Fruit fly (Drosophila melanogaster) whole organism, embryonic: ENCODE data around the gene CG8960.

ENCODE experiments used
- CG10366 ChIP-seq: fragments of 200-800 bp; sonication (Bioruptor generic); IDR thresholded peaks from 2 replicates; pipeline ENCODE4 v1.3.6; 2022; ENCODE audit warnings: missing biosample characterization, missing genetic modification characterization
- CG10654 ChIP-seq: fragments of 200-800 bp; sonication (Bioruptor generic); optimal IDR thresholded peaks from 2 replicates; lab custom pipeline; 2016; ENCODE audit warnings: missing biosample characterization, missing genetic modification characterization
- CG10959 ChIP-seq: fragments of 200-800 bp; sonication (Bioruptor generic); IDR thresholded peaks from 2 replicates; pipeline ENCODE4 v1.3.6; 2022; ENCODE audit warnings: missing biosample characterization, missing genetic modification characterization
- CG12155 ChIP-seq: fragments of 200-800 bp; sonication (Bioruptor generic); optimal IDR thresholded peaks from 3 replicates; lab custom pipeline; 2016; ENCODE audit warnings: missing biosample characterization, missing genetic modification characterization
- CG12219 ChIP-seq: fragments of 200-800 bp; sonication (Bioruptor generic); optimal IDR thresholded peaks from 3 replicates; lab custom pipeline; 2018; ENCODE audit warnings: missing biosample characterization, mild to moderate bottlenecking, missing genetic modification characterization
- CG14014 ChIP-seq: fragments of 200-800 bp; sonication (Bioruptor generic); IDR thresholded peaks from 2 replicates; pipeline ENCODE4 v1.3.6; 2022; ENCODE audit warnings: missing biosample characterization, missing genetic modification characterization
- CG15073 ChIP-seq: fragments of 200-800 bp; sonication (Bioruptor generic); optimal IDR thresholded peaks from 2 replicates; lab custom pipeline; 2016; ENCODE audit warnings: missing biosample characterization, missing genetic modification characterization
- CG1647 ChIP-seq: fragments of 200-800 bp; sonication (Bioruptor generic); optimal IDR thresholded peaks from 3 replicates; lab custom pipeline; 2016; ENCODE audit warnings: missing biosample characterization, missing genetic modification characterization
- CG17186 ChIP-seq: fragments of 200-800 bp; sonication (Bioruptor generic); optimal IDR thresholded peaks from 3 replicates; lab custom pipeline; 2017; ENCODE audit warnings: missing biosample characterization, missing genetic modification reagents, missing genetic modification characterization
- CG17328 ChIP-seq: fragments of 200-800 bp; sonication (Bioruptor generic); IDR thresholded peaks from 2 replicates; pipeline ENCODE4 v1.3.6; 2022; ENCODE audit warnings: missing biosample characterization, missing genetic modification characterization
- CG17361 ChIP-seq: fragments of 200-800 bp; sonication (Bioruptor generic); IDR thresholded peaks from 3 replicates; pipeline ENCODE4 v1.3.6; 2022; ENCODE audit warnings: missing biosample characterization, missing genetic modification characterization
- CG17829 ChIP-seq: fragments of 200-800 bp; optimal IDR thresholded peaks from 2 replicates; lab custom pipeline; 2019; ENCODE audit warnings: missing biosample characterization, mild to moderate bottlenecking, missing genetic modification characterization, moderate library complexity
- CG31388 ChIP-seq: fragments of 200-800 bp; sonication (Bioruptor generic); optimal IDR thresholded peaks from 2 replicates; lab custom pipeline; 2016; ENCODE audit warnings: missing biosample characterization, missing genetic modification characterization
- CG32772 ChIP-seq: fragments of 200-800 bp; sonication (Bioruptor generic); IDR thresholded peaks from 2 replicates; pipeline ENCODE4 v1.3.6; 2022; ENCODE audit warnings: missing biosample characterization, missing genetic modification characterization
- CG3407 ChIP-seq: fragments of 200-800 bp; sonication (Bioruptor generic); optimal IDR thresholded peaks from 2 replicates; lab custom pipeline; 2018; ENCODE audit warnings: missing biosample characterization, mild to moderate bottlenecking, missing genetic modification characterization
- CG4328 ChIP-seq: fragments of 200-800 bp; sonication (Bioruptor generic); optimal IDR thresholded peaks from 3 replicates; lab custom pipeline; 2017; ENCODE audit warnings: missing biosample characterization, missing genetic modification reagents, missing genetic modification characterization
- CG4404 ChIP-seq: fragments of 200-800 bp; sonication (Bioruptor generic); IDR thresholded peaks from 2 replicates; pipeline ENCODE4 v1.3.6; 2022; ENCODE audit warnings: missing biosample characterization, missing genetic modification characterization
- CG4617 ChIP-seq: fragments of 200-800 bp; sonication (Bioruptor generic); optimal IDR thresholded peaks from 3 replicates; lab custom pipeline; 2016; ENCODE audit warnings: missing biosample characterization, missing genetic modification characterization, borderline replicate concordance
- CG7357 ChIP-seq: fragments of 200-800 bp; sonication (Bioruptor generic); IDR thresholded peaks from 3 replicates; pipeline ENCODE4 v1.3.6; 2022; ENCODE audit warnings: missing biosample characterization, missing genetic modification characterization
- CG7963 ChIP-seq: fragments of 200-800 bp; sonication (Bioruptor generic); IDR thresholded peaks from 3 replicates; pipeline ENCODE4 v1.3.6; 2022; ENCODE audit warnings: missing biosample characterization, missing genetic modification characterization; ENCODE audit not compliant: partially characterized antibody
- CG7987 ChIP-seq: fragments of 200-800 bp; sonication (Bioruptor generic); optimal IDR thresholded peaks from 2 replicates; lab custom pipeline; 2018; ENCODE audit warnings: missing biosample characterization, mild to moderate bottlenecking, missing genetic modification characterization, moderate library complexity
- CG8944 ChIP-seq: fragments of 200-800 bp; sonication (Bioruptor generic); optimal IDR thresholded peaks from 3 replicates; lab custom pipeline; 2016; ENCODE audit warnings: missing biosample characterization, missing genetic modification characterization
- CG9876 ChIP-seq: fragments of 200-800 bp; sonication (Bioruptor generic); optimal IDR thresholded peaks from 2 replicates; lab custom pipeline; 2016; ENCODE audit warnings: missing biosample characterization, missing genetic modification characterization
- CHES-1-like ChIP-seq: fragments of 200-800 bp; sonication (Bioruptor generic); optimal IDR thresholded peaks from 2 replicates; lab custom pipeline; 2016; ENCODE audit warnings: missing biosample characterization, missing genetic modification characterization
- CoRest ChIP-seq: fragments of 200-800 bp; sonication (Bioruptor generic); optimal IDR thresholded peaks from 3 replicates; lab custom pipeline; 2018; ENCODE audit warnings: missing biosample characterization, mild to moderate bottlenecking, missing genetic modification characterization, moderate library complexity
- Ets65A ChIP-seq: fragments of 200-800 bp; sonication (Bioruptor generic); peaks from one replicate; lab custom pipeline; 2016; ENCODE audit warnings: missing biosample characterization, missing genetic modification characterization
- Ets97D ChIP-seq: fragments of 200-800 bp; sonication (Bioruptor generic); optimal IDR thresholded peaks from 3 replicates; lab custom pipeline; 2016; ENCODE audit warnings: missing biosample characterization, missing genetic modification characterization
- Gsc ChIP-seq: fragments of 200-800 bp; sonication (Bioruptor generic); IDR thresholded peaks from 2 replicates; pipeline ENCODE4 v1.3.6; 2022; ENCODE audit warnings: missing biosample characterization, missing genetic modification characterization
- HLH3B ChIP-seq: fragments of 200-800 bp; sonication (Bioruptor generic); IDR thresholded peaks from 2 replicates; pipeline ENCODE4 v1.3.6; 2022; ENCODE audit warnings: missing biosample characterization, missing genetic modification characterization
- Hr39 ChIP-seq: fragments of >200 bp; optimal IDR thresholded peaks from 2 replicates; lab custom pipeline; 2017
- NK7.1 ChIP-seq: fragments of 200-800 bp; sonication (Bioruptor generic); optimal IDR thresholded peaks from 3 replicates; lab custom pipeline; 2016; ENCODE audit warnings: missing biosample characterization, missing genetic modification characterization
- Oaz ChIP-seq: fragments of 200-800 bp; sonication (Bioruptor generic); IDR thresholded peaks from 2 replicates; pipeline ENCODE4 v1.3.6; 2022; ENCODE audit warnings: missing biosample characterization, missing genetic modification characterization
- Taf1 ChIP-seq: fragments of 200-800 bp; sonication (Bioruptor generic); IDR thresholded peaks from 2 replicates; pipeline ENCODE4 v1.3.6; 2022; ENCODE audit warnings: missing biosample characterization, missing genetic modification characterization
- Trl ChIP-seq, 3 experiments: fragments of >200 bp in 2 of 3; fragments of 200-800 bp in 1 of 3; sonication (Bioruptor generic) in 1 of 3; optimal IDR thresholded peaks; 2 replicates in 1 of 3; 3 replicates in 2 of 3; lab custom pipeline; 2016 to 2017; ENCODE audit warnings: missing biosample characterization in 1 of 3, missing genetic modification characterization in 1 of 3
- ab ChIP-seq: fragments of 200-800 bp; sonication (Bioruptor generic); optimal IDR thresholded peaks from 2 replicates; lab custom pipeline; 2016; ENCODE audit warnings: missing biosample characterization, missing genetic modification characterization
- aop ChIP-seq: fragments of 200-800 bp; sonication (Bioruptor generic); IDR thresholded peaks from 2 replicates; pipeline ENCODE4 v1.3.6; 2022; ENCODE audit warnings: missing biosample characterization, missing genetic modification characterization
- cas ChIP-seq: fragments of 200-800 bp; sonication (Bioruptor generic); IDR thresholded peaks from 2 replicates; pipeline ENCODE4 v1.3.6; 2022; ENCODE audit warnings: missing biosample characterization, missing genetic modification characterization
- caup ChIP-seq: fragments of 200-800 bp; sonication (Bioruptor generic); optimal IDR thresholded peaks from 3 replicates; lab custom pipeline; 2017; ENCODE audit warnings: missing biosample characterization, mild to moderate bottlenecking, missing genetic modification characterization, moderate library complexity; ENCODE audit not compliant: severe bottlenecking
- chif ChIP-seq, 2 experiments: fragments of 200-800 bp; sonication (Bioruptor generic); optimal IDR thresholded peaks; 3 replicates each; lab custom pipeline; 2016; ENCODE audit warnings: missing biosample characterization in 2 of 2, missing genetic modification characterization in 2 of 2
- dmrt11E ChIP-seq: fragments of 200-800 bp; sonication (Bioruptor generic); optimal IDR thresholded peaks from 3 replicates; lab custom pipeline; 2018; ENCODE audit warnings: missing biosample characterization, mild to moderate bottlenecking, missing genetic modification characterization, moderate library complexity
- dpn ChIP-seq, 2 experiments: fragments of 200-800 bp; sonication (Bioruptor generic); optimal IDR thresholded peaks; 3 replicates each; lab custom pipeline; 2016; ENCODE audit warnings: missing biosample characterization in 2 of 2, missing genetic modification characterization in 2 of 2
- ftz-f1 ChIP-seq: fragments of 200-800 bp; sonication (Bioruptor generic); optimal IDR thresholded peaks from 2 replicates; lab custom pipeline; 2016; ENCODE audit warnings: missing biosample characterization, missing genetic modification characterization
- fu2 ChIP-seq: fragments of 200-800 bp; sonication (Bioruptor generic); optimal IDR thresholded peaks from 2 replicates; lab custom pipeline; 2016; ENCODE audit warnings: missing biosample characterization, missing genetic modification characterization
- gcm ChIP-seq: fragments of 200-800 bp; sonication (Bioruptor generic); optimal IDR thresholded peaks from 2 replicates; lab custom pipeline; 2019; ENCODE audit warnings: missing biosample characterization, mild to moderate bottlenecking, missing genetic modification characterization, moderate library complexity
- h ChIP-seq: fragments of >200 bp; optimal IDR thresholded peaks from 2 replicates; lab custom pipeline; 2017
- nmo ChIP-seq: fragments of 200-800 bp; sonication (Bioruptor generic); optimal IDR thresholded peaks from 2 replicates; lab custom pipeline; 2018; ENCODE audit warnings: missing biosample characterization, mild to moderate bottlenecking, missing genetic modification characterization, moderate library complexity
- pnt ChIP-seq: fragments of 200-800 bp; sonication (Bioruptor generic); optimal IDR thresholded peaks from 3 replicates; lab custom pipeline; 2016; ENCODE audit warnings: missing biosample characterization, missing genetic modification characterization
- pzg ChIP-seq: fragments of 200-800 bp; sonication (Bioruptor generic); optimal IDR thresholded peaks from 3 replicates; lab custom pipeline; 2018; ENCODE audit warnings: missing biosample characterization, mild to moderate bottlenecking, missing genetic modification characterization, moderate library complexity
- sc ChIP-seq, 3 experiments: fragments of >200 bp in 2 of 3; fragments of 200-800 bp in 1 of 3; sonication (Bioruptor generic) in 1 of 3; optimal IDR thresholded peaks; 2 replicates in 2 of 3; 3 replicates in 1 of 3; lab custom pipeline; 2017; ENCODE audit warnings: mild to moderate bottlenecking in 1 of 3, missing biosample characterization in 1 of 3, missing genetic modification characterization in 1 of 3, missing genetic modification reagents in 1 of 3
- sens ChIP-seq: fragments of 200-800 bp; sonication (Bioruptor generic); peaks from one replicate; lab custom pipeline; 2016; ENCODE audit warnings: missing biosample characterization, missing genetic modification characterization
- slbo ChIP-seq: fragments of 200-800 bp; sonication (Bioruptor generic); IDR thresholded peaks from 2 replicates; pipeline ENCODE4 v1.3.6; 2022; ENCODE audit warnings: missing biosample characterization, missing genetic modification characterization
- tap ChIP-seq: fragments of 200-800 bp; optimal IDR thresholded peaks from 3 replicates; lab custom pipeline; 2019; ENCODE audit warnings: missing biosample characterization, mild to moderate bottlenecking, missing genetic modification characterization, moderate library complexity
- yki ChIP-seq: fragments of >200 bp; optimal IDR thresholded peaks from 3 replicates; lab custom pipeline; 2018

The CG8960 gene

dm6 chr3L:2164805-2165204, 32.0 kb upstream of the CG8960 start (continued):
- TF ChIP-seq nmo (peak; percentile 15), CG17829 (no peak), CG7963 (GFP tag; lab: Robert Waterston, UW) (no peak), Taf1 (GFP tag; lab: Robert Waterston, UW) (0 out of 2 replicates have a peak, but pooled peaks have one; percentile 12), CG4328 (GFP tag; lab: Kevin White, UChicago) (no peak), CG32772 (GFP tag; lab: Robert Waterston, UW) (peak; percentile 58), CG14014 (GFP tag; lab: Robert Waterston, UW) (peak; percentile 51; the same call in 1 of the 2 replicates), CG4617 (GFP tag; lab: Kevin White, UChicago) (no peak), Oaz (no peak), caup (GFP tag; lab: Kevin White, UChicago) (no peak), CG17186 (GFP tag; lab: Kevin White, UChicago) (no peak), CG12155 (GFP tag; lab: Kevin White, UChicago) (no peak), CG8944 (GFP tag; lab: Kevin White, UChicago) (no peak), h (no peak), CG7987 (no peak), Trl (optimal IDR thresholded peaks at IDR 0.05; lab: Kevin White, UChicago) (no peak), Trl (GFP tag; optimal IDR thresholded peaks at IDR 0.05; lab: Kevin White, UChicago) (no peak), CG31388 (GFP tag; lab: Kevin White, UChicago) (no peak), Hr39 (lab: Kevin White, UChicago) (no peak), CG17361 (GFP tag; lab: Robert Waterston, UW) (no peak), Ets65A (GFP tag; lab: Kevin White, UChicago) (no peak), fu2 (no peak), CG10366 (GFP tag; lab: Robert Waterston, UW) (peak; percentile 44; the same call in 1 of the 2 replicates), CG17328 (peak; percentile 59; the same call in 1 of the 2 replicates), pzg (no peak), tap (tag; lab: Kevin White, UChicago) (no peak), CG12219 (GFP tag; lab: Kevin White, UChicago) (no peak), CG9876 (no peak), sens (GFP tag; lab: Kevin White, UChicago) (peak; percentile 43), dmrt11E (no peak), slbo (GFP tag; lab: Robert Waterston, UW) (peak; percentile 60), Gsc (no peak), pnt (no peak), CoRest (tag; lab: Kevin White, UChicago) (no peak), CG4404 (GFP tag; lab: Robert Waterston, UW) (no peak), CHES-1-like (GFP tag; lab: Kevin White, UChicago) (no peak), gcm (GFP tag; lab: Kevin White, UChicago) (no peak), sc (optimal IDR thresholded peaks at IDR 0.05; lab: Kevin White, UChicago) (no peak), sc (GFP tag; optimal IDR thresholded peaks at IDR 0.05; lab: Kevin White, UChicago) (no peak), NK7.1 (GFP tag; lab: Kevin White, UChicago) (no peak), HLH3B (GFP tag; lab: Robert Waterston, UW) (peak; percentile 59), CG3407 (no peak), cas (GFP tag; lab: Robert Waterston, UW) (no peak), aop (GFP tag; lab: Robert Waterston, UW) (no peak), yki (lab: Kevin White, UChicago) (no peak), CG15073 (GFP tag; lab: Kevin White, UChicago) (no peak), CG10959 (GFP tag; lab: Robert Waterston, UW) (no peak), ab (GFP tag; lab: Kevin White, UChicago) (no peak), Ets97D (GFP tag; lab: Kevin White, UChicago) (no peak), chif (GFP tag; optimal IDR thresholded peaks at IDR 0.05; lab: Kevin White, UChicago) (no peak), CG1647 (GFP tag; lab: Kevin White, UChicago) (no peak), ftz-f1 (GFP tag; lab: Kevin White, UChicago) (no peak), CG10654 (GFP tag; lab: Kevin White, UChicago) (no peak), CG7357 (GFP tag; lab: Robert Waterston, UW) (peak; percentile 41; the same call in 1 of the 3 replicates), dpn (GFP tag; optimal IDR thresholded peaks at IDR 0.05; lab: Kevin White, UChicago) (no peak)
